Fruit fly (Drosophila melanogaster) whole organism, wandering third instar larva: ENCODE data around the gene CG11756.

Experiments
- GATAd ChIP-seq: sonication (Bioruptor generic); optimal IDR thresholded peaks from 2 replicates; lab custom pipeline; 2016; ENCODE audit warnings: missing biosample characterization, missing genetic modification characterization
- Mio ChIP-seq: sonication (Bioruptor generic); optimal IDR thresholded peaks from 2 replicates; lab custom pipeline; 2016; ENCODE audit warnings: missing biosample characterization, missing genetic modification characterization
- brk ChIP-seq: fragments of 200-800 bp; sonication (Bioruptor generic); optimal IDR thresholded peaks from 2 replicates; lab custom pipeline; 2016; ENCODE audit warnings: missing biosample characterization, mild to moderate bottlenecking, missing genetic modification characterization
- foxo ChIP-seq, 2 experiments: fragments of 200-800 bp; sonication (Bioruptor generic); optimal IDR thresholded peaks; 2 replicates in 1 of 2; 3 replicates in 1 of 2; lab custom pipeline; 2016 to 2017; ENCODE audit warnings: missing biosample characterization in 2 of 2, missing genetic modification characterization in 2 of 2
- jim ChIP-seq: fragments of 175-275, 200-325 bp; sonication (Bioruptor generic); optimal IDR thresholded peaks from 2 replicates; lab custom pipeline; 2016; ENCODE audit warnings: missing biosample characterization, mild to moderate bottlenecking, missing genetic modification characterization
- sage ChIP-seq: fragments of 200-800 bp; sonication (Bioruptor generic); optimal IDR thresholded peaks from 2 replicates; lab custom pipeline; 2016; ENCODE audit warnings: missing biosample characterization, mild to moderate bottlenecking, missing genetic modification characterization
- sv ChIP-seq: fragments of 200-800 bp; sonication (Bioruptor generic); optimal IDR thresholded peaks from 3 replicates; lab custom pipeline; 2016; ENCODE audit warnings: missing biosample characterization, missing genetic modification characterization
- tai ChIP-seq: sonication (Bioruptor generic); optimal IDR thresholded peaks from 2 replicates; lab custom pipeline; 2016; ENCODE audit warnings: missing biosample characterization, missing genetic modification characterization

CG11756 gene

DNA sequence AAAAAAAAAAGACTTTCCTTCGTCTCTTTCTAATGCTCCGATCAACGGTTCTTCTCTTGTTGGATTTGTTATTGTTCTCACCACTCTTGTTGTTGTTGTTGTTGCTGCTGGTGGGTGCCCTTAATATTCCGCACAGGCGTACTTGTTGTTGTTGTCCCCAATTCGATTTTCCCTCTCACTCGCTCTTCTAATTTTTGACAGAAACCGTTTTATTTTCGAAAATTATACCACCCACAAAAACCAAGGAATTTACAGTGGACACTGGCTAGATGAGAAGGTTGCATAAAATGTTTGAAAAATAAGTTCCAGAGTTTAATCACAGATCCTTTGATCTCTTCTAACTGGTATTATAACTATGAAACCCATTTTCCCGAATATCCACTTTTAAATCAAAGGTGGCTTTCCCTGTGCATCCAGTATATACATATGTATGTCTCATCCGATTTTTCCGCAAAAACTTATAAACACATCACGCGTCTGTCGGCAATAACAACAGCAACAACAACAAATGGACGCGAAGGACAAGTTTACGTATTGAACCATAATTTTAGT, 43.5 kb downstream of the CG11756 start:
- TF ChIP-seq sage (GFP tag; lab: Kevin White, UChicago) (no peak), tai (GFP tag; lab: Kevin White, UChicago) (no peak), brk (GFP tag; lab: Kevin White, UChicago) (no peak), jim (GFP tag; lab: Kevin White, UChicago) (no peak), Mio (GFP tag; lab: Kevin White, UChicago) (no peak), sv (GFP tag; lab: Kevin White, UChicago) (no peak)

- no peak for TF ChIP-seq GATAd (GFP tag; lab: Kevin White, UChicago)
- TF ChIP-seq foxo (GFP tag; optimal IDR thresholded peaks at IDR 0.05; lab: Kevin White, UChicago), result peak in 1 of 2 experiments; percentile 10
Observed at dm6 chrX:11393003-11393620, 45.2 kb downstream of the CG11756 start.
